Worm (Caenorhabditis elegans) whole organism, L4/young adult: ENCODE measurements around the gene ZK154.4.

Source experiments
- W03F9.2 ChIP-seq: fragments of 150-350 bp; optimal IDR thresholded peaks from 2 replicates; lab custom pipeline; 2014; ENCODE audit warnings: missing biosample characterization, missing genetic modification characterization
- dao-5 ChIP-seq: sonication (generic microtip); optimal IDR thresholded peaks from 2 replicates; lab custom pipeline; 2016; ENCODE audit warnings: missing genotype, missing genetic modification characterization, moderate library complexity, missing compliant biosample characterization
- him-1 ChIP-seq: sonication (generic microtip); optimal IDR thresholded peaks from 2 replicates; lab custom pipeline; 2016; ENCODE audit warnings: missing genotype, missing genetic modification reagents, missing genetic modification characterization, missing compliant biosample characterization

Gene ZK154.4

DNA sequence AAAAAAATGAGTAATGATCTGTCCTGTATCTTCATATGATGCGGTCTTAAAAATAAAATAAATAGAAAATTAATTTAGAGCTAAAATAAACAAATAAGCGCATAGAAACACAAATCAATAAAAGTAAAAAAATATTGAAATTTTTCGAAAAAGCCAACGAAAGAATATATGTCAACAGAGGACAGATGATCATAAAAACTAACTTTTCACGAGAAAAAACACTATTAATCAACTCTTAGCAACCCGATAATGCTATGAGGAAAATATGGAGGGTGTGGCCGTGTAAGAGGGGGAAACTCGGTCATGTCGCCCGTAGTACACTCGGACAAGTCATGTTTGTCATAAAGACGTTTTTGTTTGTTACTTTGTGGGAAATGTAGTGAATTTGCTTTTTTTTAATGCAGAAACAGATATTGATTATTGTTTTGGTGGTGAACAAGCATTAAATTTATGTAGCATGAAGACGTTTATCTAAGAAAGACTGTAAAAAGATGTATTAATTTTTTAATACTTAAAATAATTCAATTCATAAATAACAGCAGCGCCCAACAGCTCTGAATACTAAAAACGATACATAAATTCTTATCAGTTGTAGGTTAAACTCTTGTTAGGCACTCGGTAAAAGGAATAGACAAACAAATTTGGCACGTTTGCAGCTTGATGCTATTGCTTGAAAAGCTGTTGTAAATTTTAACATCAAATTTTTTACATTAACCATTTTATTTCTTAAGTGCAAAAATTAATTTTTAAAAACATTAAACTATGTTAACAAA lies 16.2 kb upstream of the ZK154.4 start, which contains the start of gene adm-4:
TSS of gene adm-4 (minus strand) at position 51 of the 773 bp plus-strand sequence.
- TF ChIP-seq W03F9.2 (tag; lab: Kevin White, UChicago) (no peak), him-1 (tag; lab: Kevin White, UChicago) (peak; percentile 5)

DNA sequence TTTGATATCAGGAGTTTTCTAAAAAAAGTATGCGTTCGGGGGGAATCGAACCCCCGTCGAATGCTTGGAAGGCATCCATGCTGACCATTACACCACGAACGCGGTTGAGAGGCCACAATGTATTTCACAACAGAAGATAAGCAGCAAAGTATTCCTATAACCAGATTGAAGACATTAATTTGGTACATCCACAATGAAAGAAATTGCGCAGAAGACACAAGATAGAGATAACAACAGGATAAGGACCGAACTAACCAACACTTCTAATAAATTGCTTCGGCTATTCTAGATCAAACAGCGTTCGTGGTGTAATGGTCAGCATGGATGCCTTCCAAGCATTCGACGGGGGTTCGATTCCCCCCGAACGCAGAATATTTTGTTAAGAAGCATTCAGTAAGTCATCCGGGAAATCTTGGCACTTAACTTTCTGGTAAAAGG lies 12.1 kb upstream of the ZK154.4 start:
- TF ChIP-seq W03F9.2 (tag; lab: Kevin White, UChicago) (no peak), dao-5 (tag; lab: Kevin White, UChicago) (peak; percentile 27)

DNA sequence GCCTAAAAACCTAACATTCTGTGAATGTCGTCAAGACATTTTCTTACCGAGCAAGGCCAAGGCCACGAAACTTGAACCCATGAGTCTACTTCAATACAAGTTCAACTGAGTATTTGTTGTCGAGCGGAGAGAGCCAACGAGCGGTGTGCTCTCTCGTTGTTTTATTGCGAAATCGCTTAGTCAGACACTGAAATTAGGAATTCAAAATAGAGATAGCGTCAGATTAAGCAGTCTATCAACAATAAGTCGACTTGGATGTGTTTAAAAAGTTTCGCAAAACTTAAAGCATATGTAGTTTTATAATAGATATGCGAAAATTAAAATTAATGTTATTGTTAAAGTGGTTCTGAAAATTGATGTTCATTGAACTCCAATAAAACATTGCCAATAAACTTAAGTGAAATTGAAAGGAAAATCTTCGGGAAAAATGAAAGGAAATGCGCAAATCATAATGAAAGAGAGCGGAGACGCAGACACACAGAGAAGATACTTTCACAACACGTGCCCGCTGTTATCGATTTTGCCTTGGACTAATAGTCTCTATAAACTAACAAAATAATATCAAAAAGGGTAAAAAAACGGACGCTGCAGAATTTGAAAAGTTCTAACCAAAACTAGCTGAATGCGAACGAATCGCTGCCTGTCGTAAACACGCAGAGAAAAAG lies 11.3 kb upstream of the ZK154.4 start, which contains the start of gene ZK154.6:
TSS of gene ZK154.6 (minus strand) at position 187 of the 665 bp plus-strand sequence.
- TF ChIP-seq him-1 (tag; lab: Kevin White, UChicago) (no peak), dao-5 (tag; lab: Kevin White, UChicago) (no peak), W03F9.2 (tag; lab: Kevin White, UChicago) (no peak)

DNA sequence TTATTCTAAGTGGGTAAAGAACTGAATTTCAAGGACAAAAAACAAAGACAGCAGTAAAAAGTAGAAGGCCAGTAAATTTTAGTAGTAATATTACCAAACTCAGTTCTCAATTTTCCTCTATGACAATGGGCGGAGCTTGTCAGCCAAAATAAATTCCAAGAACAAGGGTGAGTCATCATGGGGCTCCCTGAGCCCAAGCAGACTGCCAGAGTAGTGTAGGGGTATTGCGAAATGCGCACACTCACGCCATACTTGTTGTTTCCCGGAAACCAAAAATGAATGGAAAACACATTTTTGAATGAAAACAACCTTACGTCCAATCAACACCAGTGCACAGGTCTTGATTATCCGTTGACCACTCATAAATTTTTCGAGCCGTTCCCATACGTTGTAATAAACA lies 9.6 kb upstream of the ZK154.4 start:
- TF ChIP-seq him-1 (tag; lab: Kevin White, UChicago) (peak; percentile 16), dao-5 (tag; lab: Kevin White, UChicago) (no peak), W03F9.2 (tag; lab: Kevin White, UChicago) (no peak)

DNA sequence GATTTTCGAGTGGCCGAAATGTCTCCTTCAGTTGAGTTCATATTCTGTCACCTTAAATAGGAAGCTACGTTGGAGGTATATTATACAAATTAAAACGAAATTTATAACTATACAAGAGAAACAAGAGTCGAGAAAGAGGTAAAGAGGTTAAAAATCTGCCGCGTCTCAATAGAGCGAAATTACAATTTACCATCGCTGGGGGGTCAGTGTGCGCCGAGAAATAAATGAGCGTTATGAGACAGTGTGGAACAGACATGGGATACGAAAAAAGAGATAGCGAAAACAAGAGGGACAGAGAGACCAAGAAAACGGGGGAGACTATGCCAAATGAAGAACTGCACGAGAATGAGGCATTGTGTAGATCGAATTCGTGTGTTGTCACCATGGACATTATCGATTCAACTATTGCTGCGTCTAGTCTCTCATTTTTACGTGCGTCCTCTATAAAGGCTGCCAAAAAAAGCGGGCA lies 5.7 kb upstream of the ZK154.4 start, which contains the start of gene ZK154.5:
TSS of gene ZK154.5 (minus strand) at position 51 of the 469 bp plus-strand sequence.
- TF ChIP-seq dao-5 (tag; lab: Kevin White, UChicago), result no peak
- peak; percentile 34 for TF ChIP-seq W03F9.2 (tag; lab: Kevin White, UChicago)
- TF ChIP-seq him-1 (tag; lab: Kevin White, UChicago), result no peak

DNA sequence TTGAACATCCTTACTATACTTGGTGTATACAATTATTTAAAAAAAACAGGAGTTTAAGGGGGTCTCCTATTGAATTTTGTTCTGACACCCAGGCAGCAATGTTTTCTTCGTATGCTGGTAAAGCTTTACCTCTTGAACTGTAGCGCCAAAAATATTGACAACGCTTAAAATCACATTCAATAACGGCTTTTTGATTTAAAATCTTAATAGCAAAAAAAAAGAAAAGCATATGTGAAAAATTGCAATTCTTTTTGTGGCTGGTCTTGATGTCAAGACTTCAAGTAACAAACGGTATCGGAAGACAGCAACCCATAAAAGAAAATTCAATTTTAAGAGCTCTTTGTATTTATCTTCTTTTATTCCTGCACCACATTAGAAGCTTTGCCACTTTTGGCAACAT lies 388 bp downstream of the ZK154.4 start:
- no peak for TF ChIP-seq W03F9.2 (tag; lab: Kevin White, UChicago)

DNA sequence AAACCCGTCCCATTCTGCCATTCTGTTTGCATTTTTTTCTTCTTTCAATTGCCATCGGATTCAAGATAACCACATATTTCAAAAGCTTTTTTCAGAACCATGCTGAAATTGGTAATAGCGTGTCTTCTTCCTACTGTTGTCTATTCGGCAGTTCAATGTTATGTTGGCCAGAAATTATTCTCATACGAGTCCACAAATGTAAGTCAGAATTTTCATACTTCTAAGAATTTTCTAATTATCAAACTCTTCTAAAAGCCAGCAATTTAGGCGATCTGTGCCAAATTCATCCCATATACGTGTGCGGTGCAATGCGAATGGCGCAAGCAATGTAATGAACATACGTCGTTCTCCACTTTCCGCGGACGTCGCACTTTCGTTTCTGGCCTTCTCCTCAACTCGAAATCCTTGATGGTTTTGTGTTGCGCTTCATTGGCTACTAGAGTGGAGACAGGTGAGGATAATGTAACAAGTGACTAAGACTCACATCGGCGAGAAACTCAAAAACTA lies 2.6 kb downstream of the ZK154.4 start, which contains the start of gene ZK154.1:
TSS of gene ZK154.1 (plus strand) at position 51 of the 507 bp plus-strand sequence.
- TF ChIP-seq him-1 (tag; lab: Kevin White, UChicago) (no peak), dao-5 (tag; lab: Kevin White, UChicago) (no peak), W03F9.2 (tag; lab: Kevin White, UChicago) (no peak)

DNA sequence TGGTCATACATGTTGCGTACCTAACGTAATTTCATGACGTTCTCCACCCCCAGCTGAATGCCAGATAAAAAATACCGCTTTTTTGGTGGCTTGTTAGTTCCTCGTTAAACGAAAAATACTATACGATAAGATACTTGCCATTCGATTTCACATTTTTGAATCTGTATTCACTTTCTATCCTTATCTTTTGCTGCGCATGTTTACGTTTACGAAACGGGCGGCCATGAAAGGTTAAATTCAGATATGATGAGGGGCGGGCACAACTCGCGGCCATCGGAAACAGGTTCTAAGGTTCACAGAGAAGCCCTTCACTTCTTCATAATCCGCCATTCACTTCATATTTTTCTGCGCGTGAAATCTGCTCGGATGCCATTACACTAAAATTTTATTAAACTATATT lies 3.4 kb downstream of the ZK154.4 start:
- TF ChIP-seq dao-5 (tag; lab: Kevin White, UChicago) (no peak), him-1 (tag; lab: Kevin White, UChicago) (no peak)

DNA sequence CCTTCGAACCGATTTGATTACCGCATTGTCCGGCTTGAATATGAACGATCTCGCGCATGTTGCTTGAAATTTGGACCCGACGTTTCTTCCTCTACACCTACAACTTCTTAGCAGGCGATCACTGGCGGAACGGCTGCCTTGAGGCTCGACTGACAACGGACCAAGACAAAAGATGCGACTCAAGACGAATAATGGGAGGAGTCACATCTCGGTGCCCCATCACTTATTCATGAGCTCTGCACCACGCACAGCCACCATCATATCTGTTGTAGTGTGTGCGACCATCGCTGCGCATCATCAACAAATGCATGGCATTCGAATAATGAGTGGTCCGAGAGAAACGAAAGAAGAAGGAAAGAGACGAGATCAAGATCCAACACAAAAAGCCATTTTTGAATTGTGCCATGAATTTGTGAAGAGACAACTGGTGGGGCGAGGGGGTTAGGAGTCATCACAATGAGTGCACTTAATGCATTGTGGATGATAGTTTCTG lies 5.7 kb downstream of the ZK154.4 start, which contains the start of gene mec-7:
TSS of gene mec-7 (minus strand) at position 181 of the 493 bp plus-strand sequence.
- TF ChIP-seq W03F9.2 (tag; lab: Kevin White, UChicago), result no peak
- no peak for TF ChIP-seq dao-5 (tag; lab: Kevin White, UChicago)
- TF ChIP-seq him-1 (tag; lab: Kevin White, UChicago), result no peak

DNA sequence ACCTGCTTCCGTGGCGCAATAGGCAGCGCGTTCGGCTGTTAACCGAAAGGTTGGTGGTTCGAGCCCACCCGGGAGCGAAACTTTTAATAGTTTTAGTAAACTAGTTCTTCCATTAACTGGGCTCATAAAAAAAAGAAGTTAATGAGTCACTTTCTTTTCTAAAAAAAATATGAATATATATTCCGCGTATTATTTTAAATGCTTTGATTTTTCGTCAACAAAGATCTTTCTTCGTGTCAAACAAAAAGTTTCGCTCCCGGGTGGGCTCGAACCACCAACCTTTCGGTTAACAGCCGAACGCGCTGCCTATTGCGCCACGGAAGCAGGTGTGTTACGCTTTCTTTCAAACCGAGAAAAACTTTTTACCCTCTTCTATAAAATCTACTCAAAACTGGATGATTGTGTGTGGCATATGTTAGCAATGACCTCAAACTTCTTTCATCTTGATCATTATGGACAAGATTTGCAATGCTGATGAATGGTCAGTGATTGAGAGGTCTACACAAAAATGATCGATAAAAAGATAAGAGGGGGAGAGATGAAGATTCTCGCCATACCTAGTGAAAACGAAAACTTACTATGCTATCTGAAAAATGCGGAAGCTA lies 8.4 kb downstream of the ZK154.4 start:
- TF ChIP-seq dao-5 (tag; lab: Kevin White, UChicago) (peak; percentile 40), him-1 (tag; lab: Kevin White, UChicago) (no peak)

DNA sequence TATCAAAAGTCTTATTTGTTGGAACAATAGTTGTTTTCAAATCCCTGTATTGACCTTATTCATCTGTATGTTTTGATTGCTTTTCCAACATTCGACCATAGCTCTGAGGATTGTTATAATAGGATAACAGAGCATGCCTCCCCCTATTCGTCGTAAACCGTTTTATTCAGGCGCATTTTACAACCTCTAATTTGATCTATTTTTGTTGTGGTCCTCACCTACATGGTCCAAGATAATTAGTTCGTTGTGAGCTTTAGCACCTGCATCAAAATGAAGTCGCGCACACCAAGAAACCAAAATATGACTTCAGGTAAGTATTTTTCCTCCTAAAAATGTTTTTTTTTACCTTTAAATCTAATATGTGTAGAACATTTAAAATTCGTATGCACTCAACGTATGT lies 29.4 kb downstream of the ZK154.4 start, which contains the start of gene deg-1:
TSS of gene deg-1 (plus strand) at position 301 of the 400 bp plus-strand sequence.
- no peak for TF ChIP-seq dao-5 (tag; lab: Kevin White, UChicago)
- TF ChIP-seq W03F9.2 (tag; lab: Kevin White, UChicago), result no peak
- no peak for TF ChIP-seq him-1 (tag; lab: Kevin White, UChicago)

DNA sequence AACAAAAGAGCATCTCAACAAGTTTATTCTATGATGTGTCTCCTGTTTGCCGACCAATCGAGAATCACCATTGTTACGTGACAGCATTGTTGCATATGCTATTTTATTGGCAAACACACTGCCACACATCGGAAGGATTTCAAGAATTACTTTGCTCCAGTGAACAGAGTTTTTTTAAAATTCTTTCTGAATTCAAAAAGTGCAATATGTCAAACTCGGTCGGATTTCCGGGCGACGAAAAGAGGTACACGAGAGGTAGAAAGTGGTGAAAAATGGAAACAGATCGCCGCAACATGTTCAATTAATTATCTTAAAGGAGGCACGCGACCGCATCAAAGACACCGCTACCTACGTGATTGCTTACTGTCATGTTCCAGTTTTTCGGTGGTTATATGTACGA lies 32.1 kb downstream of the ZK154.4 start:
- TF ChIP-seq W03F9.2 (tag; lab: Kevin White, UChicago) (no peak), dao-5 (tag; lab: Kevin White, UChicago) (no peak), him-1 (tag; lab: Kevin White, UChicago) (no peak)

DNA sequence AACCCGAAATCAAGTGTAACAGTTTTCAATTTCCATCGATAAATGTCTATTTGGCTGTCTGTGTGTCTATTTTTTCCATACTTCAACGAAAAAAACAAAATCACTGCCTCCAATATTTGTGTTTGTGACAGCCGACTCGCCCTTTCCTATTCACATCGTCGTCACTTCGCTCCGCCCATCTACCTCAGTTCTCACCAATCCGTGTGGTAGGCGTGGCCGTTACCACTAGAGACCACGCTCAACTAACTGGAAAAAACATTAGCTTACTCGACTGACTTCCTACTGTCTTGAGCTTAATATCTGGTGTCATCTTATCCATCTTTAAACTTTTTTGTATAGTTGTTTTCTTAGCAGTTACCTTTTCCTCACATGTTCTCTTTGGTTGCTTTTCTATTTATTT lies 36.8 kb downstream of the ZK154.4 start:
- TF ChIP-seq W03F9.2 (tag; lab: Kevin White, UChicago), result no peak
- no peak for TF ChIP-seq dao-5 (tag; lab: Kevin White, UChicago)
- no peak for TF ChIP-seq him-1 (tag; lab: Kevin White, UChicago)
